Worm (Caenorhabditis elegans) whole organism, mixed stage, embryonic: ENCODE measurements around the gene Y45G5AM.9.

Experiments
- elt-3 ChIP-seq: fragments of 150-350 bp; optimal IDR thresholded peaks from 2 replicates; lab custom pipeline; 2014; ENCODE audit warnings: missing biosample characterization, missing genetic modification characterization
- unc-62 ChIP-seq: fragments of 150-350 bp; optimal IDR thresholded peaks from 2 replicates; lab custom pipeline; 2014; ENCODE audit warnings: missing biosample characterization, missing genetic modification reagents, missing genetic modification characterization

DNA sequence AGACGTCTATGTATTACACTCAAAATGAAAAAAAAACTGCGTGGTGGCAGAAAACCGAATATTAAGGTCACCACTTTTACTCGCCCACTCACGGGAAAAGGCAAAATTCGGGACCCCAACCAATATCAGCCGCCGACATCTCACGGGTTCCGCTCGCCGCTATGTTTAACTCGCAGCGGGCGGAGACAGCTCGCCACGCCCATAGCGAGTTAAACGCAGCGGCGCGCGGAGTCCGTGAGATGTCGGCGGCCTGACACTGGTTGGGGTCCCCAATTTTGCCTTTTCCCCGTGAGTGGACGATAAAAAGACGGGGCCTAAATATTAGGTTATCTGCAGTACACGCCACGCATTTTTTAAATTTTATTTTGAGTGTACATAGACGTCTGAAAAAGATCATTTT, 11.9 kb downstream of the Y45G5AM.9 start:
- no peak for TF ChIP-seq elt-3 (tag; lab: Kevin White, UChicago)
- TF ChIP-seq unc-62 (GFP tag; lab: Kevin White, UChicago): no peak
